Fruit fly (Drosophila melanogaster): ENCODE data around the gene Mcm10.

Mcm10 gene

DNA sequence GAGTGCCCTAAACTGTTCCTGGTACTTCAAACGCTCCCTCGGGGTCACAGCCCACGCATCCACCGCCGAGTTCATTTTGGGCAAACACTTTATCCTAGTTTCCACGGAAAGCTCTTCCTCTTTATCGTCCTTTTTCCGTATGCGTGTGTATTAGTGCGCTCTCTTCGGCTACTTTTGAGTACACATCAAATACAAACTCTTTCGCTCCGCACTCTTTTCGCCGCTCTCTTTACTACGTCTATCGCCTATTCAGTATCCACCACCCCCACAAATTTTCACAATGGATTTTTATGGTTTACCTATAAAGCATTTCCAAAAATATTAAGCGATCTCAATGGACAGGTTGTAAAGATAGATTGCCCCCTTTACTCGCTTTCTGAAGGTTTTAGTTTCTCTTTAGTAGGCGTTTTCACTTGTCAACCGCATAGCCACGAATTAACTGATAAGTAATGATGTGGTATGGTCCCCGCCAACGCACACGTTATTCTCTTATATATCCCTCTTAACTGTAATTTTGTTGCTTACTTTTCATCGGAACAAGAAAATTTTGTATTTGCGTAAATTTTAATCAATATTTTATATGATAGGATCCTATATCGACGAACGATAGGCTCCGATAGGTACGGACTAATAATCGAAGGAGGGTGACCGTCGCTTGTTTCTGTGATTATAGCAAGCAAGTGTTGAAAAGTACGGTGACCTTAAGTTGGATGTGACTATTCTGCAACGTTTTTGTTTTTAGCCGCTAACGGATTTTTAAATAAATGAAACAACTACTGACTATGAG, 37.8 kb upstream of the Mcm10 start, which contains the start of gene Dap160 (continued):
- no peak for TF ChIP-seq repo (GFP tag; optimal IDR thresholded peaks at IDR 0.05)
- no peak for TF ChIP-seq Hr51 (GFP tag; optimal IDR thresholded peaks at IDR 0.05)
- no peak for TF ChIP-seq CG15269 (tag; optimal IDR thresholded peaks at IDR 0.05)
- TF ChIP-seq CG7928 (GFP tag; optimal IDR thresholded peaks at IDR 0.05): no peak
- no peak for TF ChIP-seq CG14710 (tag; optimal IDR thresholded peaks at IDR 0.05)
- no peak for TF ChIP-seq CG2202 (tag; optimal IDR thresholded peaks at IDR 0.05)
- TF ChIP-seq klu (GFP tag; IDR thresholded peaks at IDR 0.05): no peak
- TF ChIP-seq E2f1 (GFP tag; IDR thresholded peaks at IDR 0.05): no peak
- no peak for TF ChIP-seq nau (GFP tag; optimal IDR thresholded peaks at IDR 0.05)
- no peak for TF ChIP-seq Poxn (GFP tag; IDR thresholded peaks at IDR 0.05)
- TF ChIP-seq CG1647 (GFP tag; optimal IDR thresholded peaks at IDR 0.05): no peak
- TF ChIP-seq CG4707 (GFP tag; optimal IDR thresholded peaks at IDR 0.05): no peak
- TF ChIP-seq chinmo (GFP tag; IDR thresholded peaks at IDR 0.05; ENCODE audit: partially characterized antibody): no peak
- no peak for TF ChIP-seq CG10979 (tag; optimal IDR thresholded peaks at IDR 0.05)
- TF ChIP-seq CG8290 (GFP tag; optimal IDR thresholded peaks at IDR 0.05): peak; percentile 26
- TF ChIP-seq CG8290 (tag; optimal IDR thresholded peaks at IDR 0.05): no peak
- peak; percentile 92 for TF ChIP-seq Myb (GFP tag; optimal IDR thresholded peaks at IDR 0.05)
- TF ChIP-seq CG32532 (GFP tag; IDR thresholded peaks at IDR 0.05): peak; percentile 49; the same call in 1 of the 2 replicates
- TF ChIP-seq D19A (tag; optimal IDR thresholded peaks at IDR 0.05): no peak
- no peak for TF ChIP-seq Six4 (GFP tag; optimal IDR thresholded peaks at IDR 0.05)
- TF ChIP-seq CG13424 (tag; optimal IDR thresholded peaks at IDR 0.05): no peak
- TF ChIP-seq CG8478 (optimal IDR thresholded peaks at IDR 0.05): no peak
- no peak for TF ChIP-seq NfI (GFP tag; optimal IDR thresholded peaks at IDR 0.05)
- TF ChIP-seq croc (GFP tag; conservative IDR thresholded peaks at IDR 0.05): no peak
- TF ChIP-seq cato (GFP tag; optimal IDR thresholded peaks at IDR 0.05; ENCODE audit: borderline replicate concordance): no peak
- no peak for TF ChIP-seq CG3407 (GFP tag; optimal IDR thresholded peaks at IDR 0.05)
- no peak for TF ChIP-seq pb (GFP tag; optimal IDR thresholded peaks at IDR 0.05)
- TF ChIP-seq trh (GFP tag; optimal IDR thresholded peaks at IDR 0.05): no peak
- TF ChIP-seq CG11695 (GFP tag; IDR thresholded peaks at IDR 0.05): no peak
- TF ChIP-seq CG4854 (GFP tag; optimal IDR thresholded peaks at IDR 0.05): no peak
- TF ChIP-seq kah (GFP tag; optimal IDR thresholded peaks at IDR 0.05): no peak
- TF ChIP-seq org-1 (GFP tag; optimal IDR thresholded peaks at IDR 0.05): no peak
- TF ChIP-seq inv (GFP tag; IDR thresholded peaks at IDR 0.05; ENCODE audit: partially characterized antibody): peak; percentile 62; the same call in 1 of the 2 replicates
- no peak for TF ChIP-seq nerfin-1 (tag; optimal IDR thresholded peaks at IDR 0.05)
- TF ChIP-seq CG6791 (GFP tag; IDR thresholded peaks at IDR 0.05; ENCODE audit: partially characterized antibody): peak; percentile 86
- TF ChIP-seq CG12659 (GFP tag; optimal IDR thresholded peaks at IDR 0.05): peak; percentile 66
- TF ChIP-seq BEAF-32 (GFP tag; optimal IDR thresholded peaks at IDR 0.05): peak; percentile 70
- peak; percentile 36 for TF ChIP-seq CG3847 (GFP tag; IDR thresholded peaks at IDR 0.05)
- peak; percentile 36 for TF ChIP-seq grn (GFP tag; optimal IDR thresholded peaks at IDR 0.05)
- peak; percentile 51 for TF ChIP-seq CG34376 (GFP tag; optimal IDR thresholded peaks at IDR 0.05)
- peak; percentile 51 for TF ChIP-seq CG2120 (GFP tag; optimal IDR thresholded peaks at IDR 0.05)
- TF ChIP-seq Scr (GFP tag; IDR thresholded peaks at IDR 0.05; ENCODE audit: partially characterized antibody): peak; percentile 75
- no peak for TF ChIP-seq CG7271 (tag; optimal IDR thresholded peaks at IDR 0.05)
- no peak for TF ChIP-seq tll (GFP tag; optimal IDR thresholded peaks at IDR 0.05)
- no peak for TF ChIP-seq al (GFP tag; IDR thresholded peaks at IDR 0.05)
- no peak for TF ChIP-seq HLHmδ (GFP tag; optimal IDR thresholded peaks at IDR 0.05)
- TF ChIP-seq gcm2 (GFP tag; optimal IDR thresholded peaks at IDR 0.05): no peak
- TF ChIP-seq Adf1 (GFP tag; IDR thresholded peaks at IDR 0.05): no peak
- TF ChIP-seq Vsx1 (GFP tag; optimal IDR thresholded peaks at IDR 0.05): no peak
